Worm (Caenorhabditis elegans) whole organism, young adult: ENCODE results near the gene K01A12.4.

Experiments
- ceh-40 ChIP-seq: fragments of 200-800 bp; sonication (Bioruptor generic); IDR thresholded peaks from 2 replicates; pipeline ENCODE4 v1.3.6; 2022; ENCODE audit warnings: missing genetic modification characterization, missing compliant biosample characterization
- hsf-1 ChIP-seq: fragments of 200-800 bp; sonication (Bioruptor generic); IDR thresholded peaks from 2 replicates; pipeline ENCODE4 v1.3.6; 2022; ENCODE audit warnings: missing genetic modification reagents, missing genetic modification characterization, missing compliant biosample characterization
- madf-3 ChIP-seq: fragments of 200-800 bp; sonication (Bioruptor generic); IDR thresholded peaks from 2 replicates; pipeline ENCODE4 v1.3.6; 2022; ENCODE audit warnings: missing genetic modification reagents, missing genetic modification characterization, missing compliant biosample characterization
- madf-8 ChIP-seq: fragments of 200-800 bp; sonication (Bioruptor generic); conservative IDR thresholded peaks from 2 replicates; pipeline ENCODE4 v1.3.6; 2022; ENCODE audit warnings: missing genetic modification reagents, missing genetic modification characterization, missing compliant biosample characterization
- mcd-1 ChIP-seq: fragments of 200-800 bp; sonication (Bioruptor generic); IDR thresholded peaks from 2 replicates; pipeline ENCODE4 v1.3.6; 2022; ENCODE audit warnings: missing genetic modification reagents, missing genetic modification characterization, missing compliant biosample characterization
- sdz-38 ChIP-seq: sonication (generic microtip); optimal IDR thresholded peaks from 2 replicates; lab custom pipeline; 2016; ENCODE audit warnings: missing genotype, missing genetic modification characterization, missing compliant biosample characterization
- snpc-1.1 ChIP-seq: sonication (generic microtip); optimal IDR thresholded peaks from 2 replicates; lab custom pipeline; 2017; ENCODE audit warnings: missing genetic modification characterization, mild to moderate bottlenecking, missing compliant biosample characterization, antibody characterized with exemption, moderate library complexity, missing genotype, missing genetic modification reagents; ENCODE audit not compliant: insufficient read depth
- ztf-3 ChIP-seq: fragments of 200-800 bp; sonication (Bioruptor generic); optimal IDR thresholded peaks from 2 replicates; lab custom pipeline; 2018; ENCODE audit warnings: mild to moderate bottlenecking, missing genetic modification characterization, missing compliant biosample characterization

K01A12.4 gene

DNA sequence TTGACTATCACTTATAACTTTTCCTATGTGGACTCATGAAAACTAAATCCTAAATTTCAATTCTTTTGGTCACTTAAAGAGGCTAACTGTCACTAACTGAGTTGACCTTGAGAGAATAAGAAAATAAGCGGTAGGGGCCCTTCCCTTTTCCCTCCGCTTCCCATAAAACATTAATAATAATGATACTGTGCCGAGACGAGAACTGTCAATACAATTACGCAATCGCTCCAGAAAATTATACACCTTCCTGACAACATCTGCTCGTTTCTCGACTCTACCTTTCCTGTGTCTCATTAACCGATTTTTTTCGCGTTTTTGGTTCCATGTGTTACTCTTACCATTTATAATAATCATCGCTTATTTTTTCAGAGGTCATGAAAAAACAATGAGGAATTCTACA is 50.2 kb downstream of the K01A12.4 start:
- TF ChIP-seq sdz-38 (no peak), snpc-1.1 (no peak), madf-8 (GFP tag; lab: Robert Waterston, UW) (no peak), hsf-1 (GFP tag; lab: Robert Waterston, UW) (no peak), ztf-3 (GFP tag; lab: Kevin White, UChicago) (no peak), ceh-40 (GFP tag; lab: Robert Waterston, UW) (no peak), mcd-1 (GFP tag; lab: Robert Waterston, UW) (no peak), madf-3 (GFP tag; lab: Robert Waterston, UW) (no peak)
